Fruit fly (Drosophila melanogaster) whole organism, prepupa: ENCODE measurements around the gene LManII.

Experiments used
- Blimp-1 ChIP-seq: fragments of 200-800 bp; sonication (Bioruptor generic); optimal IDR thresholded peaks from 3 replicates; lab custom pipeline; 2017; ENCODE audit warnings: missing biosample characterization, missing genetic modification characterization, mild to moderate bottlenecking, moderate library complexity, missing genetic modification reagents
- CG10631 ChIP-seq: fragments of 200-800 bp; sonication (Bioruptor generic); optimal IDR thresholded peaks from 2 replicates; lab custom pipeline; 2016; ENCODE audit warnings: missing biosample characterization, missing genetic modification characterization
- CG10669 ChIP-seq: fragments of 200-800 bp; sonication (Bioruptor generic); optimal IDR thresholded peaks from 3 replicates; lab custom pipeline; 2018; ENCODE audit warnings: missing biosample characterization, mild to moderate bottlenecking, missing genetic modification characterization, moderate library complexity
- CG11294 ChIP-seq: fragments of 200-800 bp; sonication (Bioruptor generic); IDR thresholded peaks from 2 replicates; pipeline ENCODE4 v1.3.6; 2022; ENCODE audit warnings: missing biosample characterization, missing genetic modification characterization
- CG11762 ChIP-seq: fragments of 200-800 bp; sonication (Bioruptor generic); optimal IDR thresholded peaks from 3 replicates; lab custom pipeline; 2016; ENCODE audit warnings: missing biosample characterization, missing genetic modification characterization; ENCODE audit not compliant: insufficient read depth
- CG15336 ChIP-seq: fragments of 200-800 bp; sonication (Bioruptor generic); IDR thresholded peaks from 2 replicates; pipeline ENCODE4 v1.3.6; 2022; ENCODE audit warnings: missing biosample characterization, missing genetic modification characterization
- CG1621 ChIP-seq: fragments of 200-800 bp; sonication (Bioruptor generic); optimal IDR thresholded peaks from 3 replicates; lab custom pipeline; 2018; ENCODE audit warnings: missing biosample characterization, mild to moderate bottlenecking, missing genetic modification characterization
- CG3032 ChIP-seq: fragments of 200-800 bp; optimal IDR thresholded peaks from 2 replicates; lab custom pipeline; 2019; ENCODE audit warnings: missing biosample characterization, mild to moderate bottlenecking, missing genetic modification characterization, moderate library complexity
- CG31627 ChIP-seq: fragments of 200-800 bp; sonication (Bioruptor generic); optimal IDR thresholded peaks from 3 replicates; lab custom pipeline; 2016; ENCODE audit warnings: missing biosample characterization, missing genetic modification characterization
- CG32006 ChIP-seq: fragments of 200-800 bp; sonication (Bioruptor generic); optimal IDR thresholded peaks from 3 replicates; lab custom pipeline; 2017; ENCODE audit warnings: missing biosample characterization, mild to moderate bottlenecking, missing genetic modification characterization
- CG3919 ChIP-seq: fragments of 200-800 bp; sonication (Bioruptor generic); optimal IDR thresholded peaks from 3 replicates; lab custom pipeline; 2016; ENCODE audit warnings: missing biosample characterization, missing genetic modification characterization
- CG4318 ChIP-seq: fragments of 200-800 bp; sonication (Bioruptor generic); optimal IDR thresholded peaks from 3 replicates; lab custom pipeline; 2017; ENCODE audit warnings: missing biosample characterization, mild to moderate bottlenecking, missing genetic modification characterization
- CG6163 ChIP-seq: fragments of 200-800 bp; sonication (Bioruptor generic); IDR thresholded peaks from 3 replicates; pipeline ENCODE4 v1.3.6; 2022; ENCODE audit warnings: missing biosample characterization, missing genetic modification characterization
- CG6276 ChIP-seq: fragments of 200-800 bp; sonication (Bioruptor generic); optimal IDR thresholded peaks from 2 replicates; lab custom pipeline; 2017; ENCODE audit warnings: missing biosample characterization, mild to moderate bottlenecking, missing genetic modification characterization
- CG6792 ChIP-seq: fragments of 200-800 bp; sonication (Bioruptor generic); optimal IDR thresholded peaks from 3 replicates; lab custom pipeline; 2016; ENCODE audit warnings: missing biosample characterization, missing genetic modification characterization
- CG6808 ChIP-seq: fragments of 200-800 bp; sonication (Bioruptor generic); optimal IDR thresholded peaks from 3 replicates; lab custom pipeline; 2017; ENCODE audit warnings: missing biosample characterization, missing genetic modification characterization, mild to moderate bottlenecking, moderate library complexity, missing genetic modification reagents
- CG7368 ChIP-seq: fragments of 200-800 bp; sonication (Bioruptor generic); optimal IDR thresholded peaks from 3 replicates; lab custom pipeline; 2016; ENCODE audit warnings: missing biosample characterization, missing genetic modification characterization
- CG8319 ChIP-seq: fragments of 200-800 bp; sonication (Bioruptor generic); optimal IDR thresholded peaks from 3 replicates; lab custom pipeline; 2016; ENCODE audit warnings: missing biosample characterization, missing genetic modification characterization
- CG8632 ChIP-seq: fragments of 200-800 bp; sonication (Bioruptor generic); optimal IDR thresholded peaks from 3 replicates; lab custom pipeline; 2016; ENCODE audit warnings: missing biosample characterization, missing genetic modification characterization
- Eip78C ChIP-seq: fragments of 200-800 bp; sonication (Bioruptor generic); peaks from one replicate; lab custom pipeline; 2016; ENCODE audit warnings: missing biosample characterization, missing genetic modification characterization
- Eip93F ChIP-seq: fragments of 200-800 bp; sonication (Bioruptor generic); optimal IDR thresholded peaks from 2 replicates; lab custom pipeline; 2016; ENCODE audit warnings: missing biosample characterization, mild to moderate bottlenecking, missing genetic modification characterization
- Gug ChIP-seq: fragments of 200-800 bp; sonication (Bioruptor generic); IDR thresholded peaks from 2 replicates; pipeline ENCODE4 v1.3.6; 2022; ENCODE audit warnings: missing biosample characterization, missing genetic modification characterization
- Hr39 ChIP-seq: fragments of 200-800 bp; sonication (Bioruptor generic); optimal IDR thresholded peaks from 2 replicates; lab custom pipeline; 2016; ENCODE audit warnings: missing biosample characterization, missing genetic modification characterization
- Lpt ChIP-seq: fragments of 200-800 bp; sonication (Bioruptor generic); optimal IDR thresholded peaks from 3 replicates; lab custom pipeline; 2016; ENCODE audit warnings: missing biosample characterization, missing genetic modification characterization
- Met ChIP-seq: fragments of 200-800 bp; sonication (Bioruptor generic); optimal IDR thresholded peaks from 3 replicates; lab custom pipeline; 2016; ENCODE audit warnings: missing biosample characterization, missing genetic modification characterization
- Smox ChIP-seq: fragments of 200-800 bp; sonication (Bioruptor generic); optimal IDR thresholded peaks from 3 replicates; lab custom pipeline; 2016; ENCODE audit warnings: missing biosample characterization, missing genetic modification characterization
- Sox102F ChIP-seq: fragments of 200-800 bp; sonication (Bioruptor generic); optimal IDR thresholded peaks from 2 replicates; lab custom pipeline; 2016; ENCODE audit warnings: missing biosample characterization, mild to moderate bottlenecking, missing genetic modification characterization
- Sox14 ChIP-seq: fragments of 200-800 bp; sonication (Bioruptor generic); optimal IDR thresholded peaks from 3 replicates; lab custom pipeline; 2016; ENCODE audit warnings: missing biosample characterization, missing genetic modification characterization
- Sox15 ChIP-seq: fragments of 200-800 bp; sonication (Bioruptor generic); optimal IDR thresholded peaks from 3 replicates; lab custom pipeline; 2016; ENCODE audit warnings: missing biosample characterization, missing genetic modification characterization
- achi ChIP-seq: fragments of 200-800 bp; sonication (Bioruptor generic); optimal IDR thresholded peaks from 3 replicates; lab custom pipeline; 2016; ENCODE audit warnings: missing biosample characterization, missing genetic modification characterization
- cyc ChIP-seq: fragments of 200-800 bp; sonication (Bioruptor generic); optimal IDR thresholded peaks from 3 replicates; lab custom pipeline; 2016; ENCODE audit warnings: missing biosample characterization, missing genetic modification characterization
- dac ChIP-seq: fragments of 200-800 bp; sonication (Bioruptor generic); optimal IDR thresholded peaks from 2 replicates; lab custom pipeline; 2017; ENCODE audit warnings: missing biosample characterization, mild to moderate bottlenecking, missing genetic modification characterization
- eg ChIP-seq: fragments of 200-800 bp; sonication (Bioruptor generic); IDR thresholded peaks from 3 replicates; pipeline ENCODE4 v1.3.6; 2022; ENCODE audit warnings: missing biosample characterization, missing genetic modification characterization
- esn ChIP-seq: fragments of 200-800 bp; sonication (Bioruptor generic); optimal IDR thresholded peaks from 2 replicates; lab custom pipeline; 2016; ENCODE audit warnings: missing biosample characterization, mild to moderate bottlenecking, missing genetic modification characterization, moderate library complexity
- net ChIP-seq: fragments of 200-800 bp; sonication (Bioruptor generic); optimal IDR thresholded peaks from 3 replicates; lab custom pipeline; 2016; ENCODE audit warnings: missing biosample characterization, missing genetic modification characterization
- pdm3 ChIP-seq: fragments of 200-800 bp; sonication (Bioruptor generic); optimal IDR thresholded peaks from 3 replicates; lab custom pipeline; 2016; ENCODE audit warnings: missing biosample characterization, missing genetic modification characterization
- salr ChIP-seq, 2 experiments: fragments of 200-800 bp; sonication (Bioruptor generic); optimal IDR thresholded peaks; 3 replicates each; lab custom pipeline; 2016 to 2018; ENCODE audit warnings: missing biosample characterization in 2 of 2, missing genetic modification characterization in 2 of 2, mild to moderate bottlenecking in 1 of 2
- spab ChIP-seq: fragments of 200-800 bp; sonication (Bioruptor generic); optimal IDR thresholded peaks from 2 replicates; lab custom pipeline; 2017; ENCODE audit warnings: missing biosample characterization, mild to moderate bottlenecking, missing genetic modification characterization, missing genetic modification reagents
- ss ChIP-seq, 2 experiments: fragments of 200-800 bp; sonication (Bioruptor generic); optimal IDR thresholded peaks; 2 replicates in 1 of 2; 3 replicates in 1 of 2; lab custom pipeline; 2017 to 2018; ENCODE audit warnings: mild to moderate bottlenecking in 2 of 2, missing biosample characterization in 2 of 2, missing genetic modification characterization in 2 of 2, moderate library complexity in 1 of 2
- svp ChIP-seq: fragments of 200-800 bp; sonication (Bioruptor generic); peaks from one replicate; lab custom pipeline; 2016; ENCODE audit warnings: missing biosample characterization, missing genetic modification characterization
- topi ChIP-seq: fragments of 200-800 bp; sonication (Bioruptor generic); optimal IDR thresholded peaks from 3 replicates; lab custom pipeline; 2016; ENCODE audit warnings: missing biosample characterization, missing genetic modification characterization
- vri ChIP-seq: fragments of 200-800 bp; sonication (Bioruptor generic); optimal IDR thresholded peaks from 3 replicates; lab custom pipeline; 2016; ENCODE audit warnings: missing biosample characterization, mild to moderate bottlenecking, missing genetic modification characterization

LManII gene

dm6 chr2L:10418981-10419380 is 38.5 kb upstream of the LManII start, which contains the start of gene RfC3:
TSS of gene RfC3 (plus strand) at chr2L:10419190.
- TF ChIP-seq CG10669 (GFP tag; lab: Kevin White, UChicago) (no peak), spab (no peak), CG32006 (no peak), Eip78C (GFP tag; lab: Kevin White, UChicago) (no peak), eg (GFP tag; lab: Robert Waterston, UW) (no peak)

dm6 chr2L:10422643-10423606 is 34.5 kb upstream of the LManII start, which contains the start of the genes pie and Wdfy2:
TSS of gene pie (minus strand) at chr2L:10422780.
TSS of gene Wdfy2 (plus strand) at chr2L:10423291.
- TF ChIP-seq CG6792 (GFP tag; lab: Kevin White, UChicago) (no peak), CG3032 (tag; lab: Kevin White, UChicago) (peak; percentile 21), cyc (GFP tag; lab: Kevin White, UChicago) (peak; percentile 6)

dm6 chr2L:10425599-10425998 is 31.9 kb upstream of the LManII start:
- TF ChIP-seq Lpt (GFP tag; lab: Kevin White, UChicago) (no peak), CG1621 (no peak), achi (GFP tag; lab: Kevin White, UChicago) (no peak), CG8632 (GFP tag; lab: Kevin White, UChicago) (no peak), net (GFP tag; lab: Kevin White, UChicago) (no peak), CG6792 (GFP tag; lab: Kevin White, UChicago) (no peak), eg (GFP tag; lab: Robert Waterston, UW) (no peak), dac (GFP tag; lab: Kevin White, UChicago) (no peak), Hr39 (GFP tag; lab: Kevin White, UChicago) (no peak), vri (GFP tag; lab: Kevin White, UChicago) (no peak), CG6163 (GFP tag; lab: Robert Waterston, UW) (no peak), salr (GFP tag; optimal IDR thresholded peaks at IDR 0.05; lab: Kevin White, UChicago) (no peak), CG11762 (GFP tag; lab: Kevin White, UChicago) (no peak), Met (GFP tag; lab: Kevin White, UChicago) (no peak)

- TF ChIP-seq cyc (GFP tag; lab: Kevin White, UChicago) = no peak
- TF ChIP-seq CG3919 (GFP tag; lab: Kevin White, UChicago) = no peak
- TF ChIP-seq CG10631 = no peak
- TF ChIP-seq CG31627 (GFP tag; lab: Kevin White, UChicago) = no peak
- TF ChIP-seq eg (GFP tag; lab: Robert Waterston, UW) = no peak
- TF ChIP-seq CG6792 (GFP tag; lab: Kevin White, UChicago) = no peak
- TF ChIP-seq CG15336 (GFP tag; lab: Robert Waterston, UW) = no peak
- no peak for TF ChIP-seq net (GFP tag; lab: Kevin White, UChicago)
- no peak for TF ChIP-seq CG4318 (GFP tag; lab: Kevin White, UChicago)
- no peak for TF ChIP-seq Smox (GFP tag; lab: Kevin White, UChicago)
- no peak for TF ChIP-seq Sox15 (GFP tag; lab: Kevin White, UChicago)
- peak; percentile 26 for TF ChIP-seq Eip78C (GFP tag; lab: Kevin White, UChicago)
- no peak for TF ChIP-seq CG10669 (GFP tag; lab: Kevin White, UChicago)
- no peak for TF ChIP-seq Sox14 (GFP tag; lab: Kevin White, UChicago)
- no peak for TF ChIP-seq CG7368 (GFP tag; lab: Kevin White, UChicago)
- no peak for TF ChIP-seq Hr39 (GFP tag; lab: Kevin White, UChicago)
- TF ChIP-seq Sox102F (GFP tag; lab: Kevin White, UChicago) = no peak
- no peak for TF ChIP-seq svp (GFP tag; lab: Kevin White, UChicago)
- no peak for TF ChIP-seq CG8319 (GFP tag; lab: Kevin White, UChicago)
- TF ChIP-seq CG11294 (GFP tag; lab: Robert Waterston, UW) = no peak
- TF ChIP-seq Blimp-1 (GFP tag; lab: Kevin White, UChicago) = no peak
- TF ChIP-seq Eip93F (GFP tag; lab: Kevin White, UChicago) = no peak
- no peak for TF ChIP-seq pdm3 (GFP tag; lab: Kevin White, UChicago)
- no peak for TF ChIP-seq Gug (GFP tag; lab: Robert Waterston, UW)
- no peak for TF ChIP-seq CG6276 (GFP tag; lab: Kevin White, UChicago)
- no peak for TF ChIP-seq ss (GFP tag; optimal IDR thresholded peaks at IDR 0.05; lab: Kevin White, UChicago)
- no peak for TF ChIP-seq CG6808
- TF ChIP-seq esn (GFP tag; lab: Kevin White, UChicago) = peak; percentile 49
- TF ChIP-seq CG1621 = peak; percentile 39
- TF ChIP-seq vri (GFP tag; lab: Kevin White, UChicago) = no peak
- TF ChIP-seq Met (GFP tag; lab: Kevin White, UChicago) = no peak
- TF ChIP-seq topi (GFP tag; lab: Kevin White, UChicago) = no peak
Measured at dm6 chr2L:10426534-10427048, 30.9 kb upstream of the LManII start, which contains the start of the genes SmB and KdelR. TSS of gene SmB (minus strand) at chr2L:10426627. TSS of gene KdelR (plus strand) at chr2L:10426887.
